Worm (Caenorhabditis elegans) whole organism, L4 larva: Measurements from ENCODE around the gene cfz-2.
"Not testable (repeated sequence)": the region's sequence is repeated elsewhere in the genome, so short reads cannot be mapped to it uniquely, and the experiment has no call there.

Source experiments
- F37D6.2 ChIP-seq: sonication (generic microtip); optimal IDR thresholded peaks from 2 replicates; lab custom pipeline; 2016; ENCODE audit warnings: mild to moderate bottlenecking, missing genetic modification characterization, missing compliant biosample characterization
- F44E2.7 ChIP-seq: fragments of 200-800 bp; sonication (Bioruptor generic); IDR thresholded peaks from 2 replicates; pipeline ENCODE4 v2.1.2; 2022; ENCODE audit warnings: missing genetic modification characterization, missing compliant biosample characterization
- F49E8.2 ChIP-seq: sonication (generic microtip); optimal IDR thresholded peaks from 2 replicates; lab custom pipeline; 2016; ENCODE audit warnings: missing compliant biosample characterization, mild to moderate bottlenecking, missing genetic modification characterization, borderline replicate concordance
- aha-1 ChIP-seq: fragments of 150-350 bp; peaks from one replicate; lab custom pipeline; 2014; ENCODE audit warnings: missing biosample characterization, missing genetic modification characterization
- ces-1 ChIP-seq: fragments of 150-350 bp; sonication (generic microtip); optimal IDR thresholded peaks from 4 replicates; lab custom pipeline; 2014; ENCODE audit warnings: missing biosample characterization, missing genetic modification reagents, missing genetic modification characterization
- daf-16 ChIP-seq, 3 experiments: sonication (generic microtip); optimal IDR thresholded peaks; 2 replicates each; lab custom pipeline; 2016 to 2017; ENCODE audit warnings: missing genetic modification characterization in 3 of 3, missing genetic modification reagents in 3 of 3, mild to moderate bottlenecking in 2 of 3, missing compliant biosample characterization in 2 of 3, missing biosample characterization in 1 of 3, moderate library complexity in 1 of 3
- dmd-6 ChIP-seq: fragments of 200-800 bp; sonication (Bioruptor generic); IDR thresholded peaks from 2 replicates; pipeline ENCODE4 v1.3.6; 2022; ENCODE audit warnings: missing genetic modification reagents, missing genetic modification characterization, missing compliant biosample characterization
- duxl-1 ChIP-seq: sonication (generic microtip); optimal IDR thresholded peaks from 2 replicates; lab custom pipeline; 2016; ENCODE audit warnings: mild to moderate bottlenecking, missing genetic modification characterization, moderate library complexity, missing compliant biosample characterization; ENCODE audit not compliant: poor library complexity
- egl-43 ChIP-seq: fragments of 200-800 bp; sonication (Bioruptor generic); IDR thresholded peaks from 2 replicates; pipeline ENCODE4 v1.3.6; 2022; ENCODE audit warnings: missing genetic modification reagents, missing genetic modification characterization, missing compliant biosample characterization
- hlh-11 ChIP-seq: fragments of 200-800 bp; sonication (Bioruptor generic); optimal IDR thresholded peaks from 2 replicates; lab custom pipeline; 2018; ENCODE audit warnings: mild to moderate bottlenecking, missing genetic modification characterization, missing compliant biosample characterization
- lin-13 ChIP-seq: fragments of 150-350 bp; optimal IDR thresholded peaks from 2 replicates; lab custom pipeline; 2014; ENCODE audit warnings: missing biosample characterization, missing genetic modification reagents, missing genetic modification characterization
- lin-15B ChIP-seq: fragments of 150-350 bp; sonication (generic microtip); optimal IDR thresholded peaks from 3 replicates; lab custom pipeline; 2014; ENCODE audit warnings: missing biosample characterization, missing genetic modification characterization
- lin-39 ChIP-seq: fragments of 150-350 bp; optimal IDR thresholded peaks from 2 replicates; lab custom pipeline; 2014; ENCODE audit warnings: missing biosample characterization, missing genetic modification reagents, missing genetic modification characterization
- madf-5 ChIP-seq, 2 experiments: fragments of 200-800 bp; sonication (Bioruptor generic); IDR thresholded peaks; 2 replicates each; pipeline ENCODE4 v1.3.6; 2022; ENCODE audit warnings: missing compliant biosample characterization in 2 of 2, missing genetic modification characterization in 2 of 2
- rbr-2 ChIP-seq: sonication (generic microtip); optimal IDR thresholded peaks from 2 replicates; lab custom pipeline; 2016; ENCODE audit warnings: missing genotype, missing genetic modification characterization, missing compliant biosample characterization
- set-16 ChIP-seq: fragments of 200-800 bp; sonication (Bioruptor generic); IDR thresholded peaks from 2 replicates; pipeline ENCODE4 v1.3.6; 2022; ENCODE audit warnings: missing genetic modification reagents, missing genetic modification characterization, missing compliant biosample characterization
- tra-1 ChIP-seq: fragments of 200-800 bp; sonication (Bioruptor generic); IDR thresholded peaks from 2 replicates; pipeline ENCODE4 v1.3.6; 2022; ENCODE audit warnings: missing genetic modification reagents, missing genetic modification characterization, missing compliant biosample characterization
- unc-39 ChIP-seq: sonication (generic microtip); optimal IDR thresholded peaks from 2 replicates; lab custom pipeline; 2017; ENCODE audit warnings: missing biosample characterization, missing genetic modification characterization
- unc-62 ChIP-seq, 3 experiments: fragments of 150-350 bp in 1 of 3; sonication (generic microtip); optimal IDR thresholded peaks in 2 of 3; peaks in 1 of 3; 1 replicate in 1 of 3; 2 replicates in 2 of 3; lab custom pipeline; 2014 to 2017; ENCODE audit warnings: missing biosample characterization in 3 of 3, missing genetic modification characterization in 3 of 3, missing genetic modification reagents in 3 of 3, missing genotype in 1 of 3
- vab-7 ChIP-seq: fragments of 200-800 bp; sonication (Bioruptor generic); IDR thresholded peaks from 2 replicates; pipeline ENCODE4 v1.3.6; 2022; ENCODE audit warnings: missing genetic modification reagents, missing genetic modification characterization, missing compliant biosample characterization
- zip-2 ChIP-seq: fragments of 150-350 bp; optimal IDR thresholded peaks from 2 replicates; lab custom pipeline; 2014; ENCODE audit warnings: missing biosample characterization, missing genetic modification characterization
- ztf-11 ChIP-seq: fragments of 150-350 bp; optimal IDR thresholded peaks from 2 replicates; lab custom pipeline; 2014; ENCODE audit warnings: missing biosample characterization, missing genetic modification characterization

cfz-2 gene

DNA sequence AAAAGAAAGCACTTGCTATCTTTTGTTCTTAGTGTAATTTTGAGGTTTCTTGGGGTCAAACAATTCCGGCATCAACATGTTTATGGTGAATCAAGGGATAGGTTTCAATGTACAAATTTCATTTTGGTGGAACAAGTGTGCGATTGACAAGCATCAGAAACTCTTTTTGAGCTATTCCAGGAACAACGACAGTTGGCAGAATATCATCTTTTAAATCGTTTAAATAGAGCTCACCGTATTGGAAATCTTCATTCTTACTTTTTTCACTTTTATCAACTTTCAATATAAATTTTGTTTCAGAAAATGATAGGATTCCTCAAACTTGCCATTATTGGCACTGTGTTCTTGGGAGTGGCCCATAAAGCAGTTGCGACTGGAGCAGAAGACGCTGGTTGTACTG is 44.7 kb downstream of the cfz-2 start, which contains the start of gene T20D4.10:
Gene T20D4.10 (plus strand): TSS at position 301 of the 400 bp plus-strand sequence.
- TF ChIP-seq daf-16 (GFP tag; optimal IDR thresholded peaks at IDR 0.05; lab: Kevin White, UChicago) = peak in 1 of 2 experiments; percentile 25
- TF ChIP-seq daf-16 (tag; optimal IDR thresholded peaks at IDR 0.05; lab: Kevin White, UChicago) = not testable (repeated sequence)
- TF ChIP-seq, all 104 proteins: peak for 1; not testable (repeated sequence) for 103

DNA sequence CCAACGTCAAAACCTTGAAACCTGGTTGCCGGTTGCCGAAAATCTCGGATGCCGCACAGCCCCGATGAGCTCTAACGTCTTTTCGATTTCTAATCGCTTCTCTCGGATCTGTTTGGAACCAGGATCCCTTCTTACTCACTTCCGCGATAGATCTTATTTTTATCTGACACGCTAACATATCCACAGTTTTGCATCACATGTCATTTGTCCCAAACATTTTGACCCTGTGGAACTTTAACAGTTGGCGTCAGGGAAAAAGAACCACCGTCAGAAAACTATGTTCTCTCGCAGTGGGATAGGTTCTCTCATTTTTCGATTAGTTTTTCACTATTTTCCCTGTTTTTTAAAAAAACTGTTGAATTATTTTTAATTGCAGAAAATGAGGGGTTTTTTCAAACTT is 46.4 kb downstream of the cfz-2 start, which contains the start of gene T20D4.11:
Gene T20D4.11 (plus strand): TSS at position 377 of the 400 bp plus-strand sequence.
- TF ChIP-seq tra-1 (GFP tag; lab: Robert Waterston, UW) = no peak
- TF ChIP-seq duxl-1 (tag; lab: Kevin White, UChicago) = no peak
- no peak for TF ChIP-seq F49E8.2 (tag; lab: Kevin White, UChicago)
- no peak for TF ChIP-seq ces-1 (GFP tag; lab: Kevin White, UChicago)
- peak in 1 of 2 experiments; percentile 62 for TF ChIP-seq daf-16 (GFP tag; optimal IDR thresholded peaks at IDR 0.05; lab: Kevin White, UChicago)
- no peak for TF ChIP-seq daf-16 (tag; optimal IDR thresholded peaks at IDR 0.05; lab: Kevin White, UChicago)
- no peak for TF ChIP-seq unc-62 (GFP tag; optimal IDR thresholded peaks at IDR 0.05 in 1 of 2; lab: Kevin White, UChicago)
- TF ChIP-seq unc-62 (tag; optimal IDR thresholded peaks at IDR 0.05; lab: Kevin White, UChicago) = no peak
- TF ChIP-seq zip-2 (tag; lab: Kevin White, UChicago) = no peak
- no peak for TF ChIP-seq vab-7 (GFP tag; lab: Robert Waterston, UW)
- TF ChIP-seq lin-15B (tag; lab: Kevin White, UChicago) = no peak
- TF ChIP-seq hlh-11 (tag; lab: Kevin White, UChicago) = peak; percentile 28
- no peak for TF ChIP-seq unc-39 (tag; lab: Kevin White, UChicago)
- TF ChIP-seq F37D6.2 = no peak

DNA sequence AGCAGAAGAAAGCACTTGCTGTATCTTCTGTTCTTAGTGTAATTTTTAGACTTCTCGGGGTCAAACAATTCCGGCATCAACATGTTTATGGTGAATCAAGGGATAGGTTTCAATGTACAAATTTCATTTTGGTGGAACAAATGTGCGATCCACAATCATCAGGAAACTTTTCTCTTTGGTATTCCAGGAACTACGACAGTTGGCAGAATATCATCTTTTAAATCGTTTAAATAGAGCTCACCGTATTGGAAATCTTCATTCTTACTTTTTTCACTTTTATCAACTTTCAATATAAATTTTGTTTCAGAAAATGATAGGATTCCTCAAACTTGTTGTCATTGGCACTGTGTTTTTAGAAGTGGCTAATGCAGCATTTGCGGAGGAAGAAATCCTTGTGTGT is 47.9 kb downstream of the cfz-2 start, which contains the start of gene T20D4.12:
Gene T20D4.12 (plus strand): TSS at position 301 of the 400 bp plus-strand sequence.
- peak in 1 of 2 experiments; percentile 79 for TF ChIP-seq daf-16 (GFP tag; optimal IDR thresholded peaks at IDR 0.05; lab: Kevin White, UChicago)
- not testable (repeated sequence) for TF ChIP-seq daf-16 (tag; optimal IDR thresholded peaks at IDR 0.05; lab: Kevin White, UChicago)
- TF ChIP-seq, all 104 proteins: peak for 1; not testable (repeated sequence) for 103

DNA sequence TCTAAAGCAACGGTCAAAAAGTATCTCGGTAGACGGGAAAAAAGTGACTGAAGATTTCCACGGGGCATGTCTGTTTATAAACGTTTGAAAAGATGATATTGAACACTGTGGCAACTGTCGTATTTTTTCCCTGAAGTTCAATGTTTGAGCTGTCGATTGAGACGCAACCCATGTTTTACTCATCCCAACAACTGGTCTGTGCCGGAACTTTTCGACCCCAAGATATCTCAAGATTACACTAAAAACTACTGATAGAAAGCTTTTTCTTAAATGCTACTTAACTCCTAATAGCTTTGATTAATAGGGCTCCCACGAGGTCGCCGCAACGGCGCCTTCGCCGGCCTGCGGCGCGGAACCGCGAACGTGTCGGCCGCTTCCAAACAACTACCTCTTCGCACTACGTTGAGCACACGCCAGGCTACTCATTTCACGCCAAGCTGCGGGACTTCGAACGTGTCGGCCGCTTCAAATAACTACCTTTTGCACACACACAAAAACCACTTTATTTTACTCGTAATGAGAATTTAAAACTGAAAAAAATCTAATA is 49.9 kb downstream of the cfz-2 start, which contains the start of gene T20D4.15:
Gene T20D4.15 (minus strand): TSS at position 51 of the 547 bp plus-strand sequence.
- TF ChIP-seq F44E2.7 (GFP tag; lab: Robert Waterston, UW) = no peak
- peak; percentile 60; the same call in 1 of the 2 replicates for TF ChIP-seq set-16 (GFP tag; lab: Robert Waterston, UW)
- no peak for TF ChIP-seq madf-5 (GFP tag; IDR thresholded peaks at IDR 0.05; lab: Robert Waterston, UW)
- peak; percentile 19 for TF ChIP-seq hlh-11 (tag; lab: Kevin White, UChicago)
- no peak for TF ChIP-seq F37D6.2
- no peak for TF ChIP-seq lin-13 (GFP tag; lab: Kevin White, UChicago)
- peak; percentile 15; the same call in 1 of the 2 replicates for TF ChIP-seq dmd-6

DNA sequence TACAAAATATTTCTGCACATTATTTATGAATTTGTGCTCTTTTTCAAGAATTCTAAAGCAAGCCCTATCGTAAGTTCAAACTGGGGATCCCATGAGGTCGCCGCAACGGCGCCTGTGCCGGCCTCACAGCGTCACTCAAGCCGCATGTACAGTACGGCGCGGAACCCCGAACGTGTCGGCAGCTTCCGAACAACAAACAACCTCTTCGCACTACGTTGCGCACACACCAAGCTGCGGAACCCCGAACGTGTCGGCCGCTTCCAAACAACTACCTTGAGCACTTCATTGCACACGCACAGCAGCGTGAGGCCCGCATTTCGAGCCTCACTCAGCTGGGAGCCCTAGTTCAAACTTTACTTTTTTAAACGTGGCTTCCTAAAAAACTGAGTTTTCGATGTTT is 50.6 kb downstream of the cfz-2 start:
- TF ChIP-seq F49E8.2 (tag; lab: Kevin White, UChicago) = no peak
- no peak for TF ChIP-seq lin-39 (tag; lab: Kevin White, UChicago)
- peak; percentile 72 for TF ChIP-seq set-16 (GFP tag; lab: Robert Waterston, UW)
- TF ChIP-seq unc-62 (GFP tag; optimal IDR thresholded peaks at IDR 0.05 in 1 of 2; lab: Kevin White, UChicago) = no peak
- TF ChIP-seq unc-62 (tag; optimal IDR thresholded peaks at IDR 0.05; lab: Kevin White, UChicago) = no peak
- TF ChIP-seq ztf-11 (tag; lab: Kevin White, UChicago) = no peak
- 0 out of 2 replicates have a peak, but pooled peaks have one; percentile 4 for TF ChIP-seq egl-43 (GFP tag; lab: Robert Waterston, UW)
- TF ChIP-seq rbr-2 (tag; lab: Kevin White, UChicago) = no peak
- TF ChIP-seq aha-1 (tag; lab: Kevin White, UChicago) = no peak
- TF ChIP-seq, all 104 proteins: peak for 2
